Fruit fly (Drosophila melanogaster): ENCODE measurements around the gene CG12259.
A peak's percentile ranks its signal among the peaks of the same experiment; 100 is the strongest.

The CG12259 gene

dm6 chr3R:27948421-27948906, 27.6 kb upstream of the CG12259 start, which contains the start of gene Gp93 (continued):
- TF ChIP-seq tgo (GFP tag; IDR thresholded peaks at IDR 0.05): peak; percentile 71; the same call in 2 of the 3 replicates
- peak; percentile 26 for TF ChIP-seq ATbp (GFP tag; optimal IDR thresholded peaks at IDR 0.05)
- TF ChIP-seq CG8944 (GFP tag; optimal IDR thresholded peaks at IDR 0.05): no peak
- no peak for TF ChIP-seq CG11560 (tag; IDR thresholded peaks at IDR 0.05)
- TF ChIP-seq CG6654 (GFP tag; optimal IDR thresholded peaks at IDR 0.05): no peak
- TF ChIP-seq CG2712 (tag; optimal IDR thresholded peaks at IDR 0.05): peak; percentile 74
- no peak for TF ChIP-seq CG4730 (GFP tag; IDR thresholded peaks at IDR 0.05)
- no peak for TF ChIP-seq D (optimal IDR thresholded peaks at IDR 0.05)
- no peak for TF ChIP-seq D (GFP tag; optimal IDR thresholded peaks at IDR 0.05)
- TF ChIP-seq CG10267 (tag; optimal IDR thresholded peaks at IDR 0.05): peak; percentile 44
- TF ChIP-seq az2 (GFP tag; optimal IDR thresholded peaks at IDR 0.05): peak; percentile 66
- peak; percentile 18 for TF ChIP-seq repo (GFP tag; optimal IDR thresholded peaks at IDR 0.05)
- peak; percentile 48; the same call in 1 of the 2 replicates for TF ChIP-seq danr (GFP tag; IDR thresholded peaks at IDR 0.05)
- TF ChIP-seq fru (optimal IDR thresholded peaks at IDR 0.05): no peak
- TF ChIP-seq H15 (GFP tag; IDR thresholded peaks at IDR 0.05): peak; percentile 45; the same call in 1 of the 3 replicates
- TF ChIP-seq ken (GFP tag; IDR thresholded peaks at IDR 0.05): peak; percentile 46; the same call in 1 of the 3 replicates
- no peak for TF ChIP-seq gcm (GFP tag; optimal IDR thresholded peaks at IDR 0.05)
- peak; percentile 72 for TF ChIP-seq dysf (GFP tag; IDR thresholded peaks at IDR 0.05)
- TF ChIP-seq Scr (GFP tag; IDR thresholded peaks at IDR 0.05; ENCODE audit: partially characterized antibody): peak; percentile 30; the same call in 1 of the 2 replicates
- peak; percentile 55 for TF ChIP-seq CG7556 (GFP tag; optimal IDR thresholded peaks at IDR 0.05)
- peak; percentile 30 for TF ChIP-seq CG16815 (GFP tag; optimal IDR thresholded peaks at IDR 0.05)
- peak; percentile 54 for TF ChIP-seq ssp (GFP tag; IDR thresholded peaks at IDR 0.05)
- peak; percentile 42 for TF ChIP-seq fd3F (GFP tag; optimal IDR thresholded peaks at IDR 0.05)
- no peak for TF ChIP-seq pan (optimal IDR thresholded peaks at IDR 0.05)
- peak in 1 of 2 experiments; percentile 67 for TF ChIP-seq pan (GFP tag; optimal IDR thresholded peaks at IDR 0.05 in 1 of 2, IDR thresholded peaks at IDR 0.05 in 1 of 2)
- no peak for TF ChIP-seq CG7271 (tag; optimal IDR thresholded peaks at IDR 0.05)
- peak; percentile 47; the same call in 1 of the 2 replicates for TF ChIP-seq CG31224 (GFP tag; IDR thresholded peaks at IDR 0.05)
- TF ChIP-seq CG9437 (GFP tag; optimal IDR thresholded peaks at IDR 0.05): peak; percentile 31
- no peak for TF ChIP-seq CTCF (GFP tag; optimal IDR thresholded peaks at IDR 0.05)
- TF ChIP-seq CG30020 (tag; optimal IDR thresholded peaks at IDR 0.05): peak; percentile 47
- TF ChIP-seq stc (GFP tag; IDR thresholded peaks at IDR 0.05): peak; percentile 40; the same call in 1 of the 2 replicates
- TF ChIP-seq cas (GFP tag; IDR thresholded peaks at IDR 0.05): 0 out of 2 replicates have a peak, but pooled peaks have one; percentile 6
- peak; percentile 18 for TF ChIP-seq CG2875 (GFP tag; optimal IDR thresholded peaks at IDR 0.05)
- TF ChIP-seq trem (tag; optimal IDR thresholded peaks at IDR 0.05): peak; percentile 29
- peak; percentile 73 for TF ChIP-seq CG9932 (GFP tag; IDR thresholded peaks at IDR 0.05)
- TF ChIP-seq CG10366 (GFP tag; IDR thresholded peaks at IDR 0.05): peak; percentile 71
- TF ChIP-seq pho (GFP tag; optimal IDR thresholded peaks at IDR 0.05): peak; percentile 15
- TF ChIP-seq CG10321 (GFP tag; IDR thresholded peaks at IDR 0.05): peak; percentile 33; the same call in 1 of the 2 replicates
- peak; percentile 57 for TF ChIP-seq nmo (GFP tag; optimal IDR thresholded peaks at IDR 0.05)
- no peak for TF ChIP-seq sr (GFP tag; IDR thresholded peaks at IDR 0.05)
- peak; percentile 62 for TF ChIP-seq CG17829 (tag; optimal IDR thresholded peaks at IDR 0.05)
- TF ChIP-seq wor (GFP tag; IDR thresholded peaks at IDR 0.05): 0 out of 2 replicates have a peak, but pooled peaks have one; percentile 19
- 0 out of 3 replicates have a peak, but pooled peaks have one; percentile 53 for TF ChIP-seq Mrtf (GFP tag; IDR thresholded peaks at IDR 0.05)
- TF ChIP-seq CG7357 (GFP tag; IDR thresholded peaks at IDR 0.05): peak; percentile 28; the same call in 1 of the 3 replicates
- TF ChIP-seq CG8765 (GFP tag; IDR thresholded peaks at IDR 0.05): peak; percentile 34; the same call in 1 of the 2 replicates
- peak; percentile 25 for TF ChIP-seq Dip3 (GFP tag; optimal IDR thresholded peaks at IDR 0.05)
- TF ChIP-seq CG31365 (tag; optimal IDR thresholded peaks at IDR 0.05): no peak
- no peak for TF ChIP-seq CG6175 (GFP tag; IDR thresholded peaks at IDR 0.05)
- peak; percentile 39 for TF ChIP-seq Fer1 (GFP tag; optimal IDR thresholded peaks at IDR 0.05)
- TF ChIP-seq pfk (GFP tag; optimal IDR thresholded peaks at IDR 0.05): peak; percentile 26
- TF ChIP-seq bbx (GFP tag; IDR thresholded peaks at IDR 0.05; ENCODE audit: partially characterized antibody): peak; percentile 57
- TF ChIP-seq CG9727 (GFP tag; optimal IDR thresholded peaks at IDR 0.05): peak; percentile 52

Data from whole organism, embryonic.